Fruit fly (Drosophila melanogaster) whole organism, adult: Measurements from ENCODE around the gene Ns1.

Experiments used
- CG11617 ChIP-seq: fragments of 200-800 bp; sonication (Bioruptor generic); optimal IDR thresholded peaks from 2 replicates; lab custom pipeline; 2017; ENCODE audit warnings: mild to moderate bottlenecking, missing biosample characterization, missing genetic modification reagents, missing genetic modification characterization
- CG12768 ChIP-seq: fragments of 200-800 bp; sonication (Bioruptor generic); optimal IDR thresholded peaks from 2 replicates; lab custom pipeline; 2017; ENCODE audit warnings: missing biosample characterization, missing genetic modification characterization, mild to moderate bottlenecking, moderate library complexity, missing genetic modification reagents
- CG14711 ChIP-seq: fragments of 200-800 bp; sonication (Bioruptor generic); optimal IDR thresholded peaks from 2 replicates; lab custom pipeline; 2018; ENCODE audit warnings: missing biosample characterization, mild to moderate bottlenecking, missing genetic modification characterization, moderate library complexity
- CG1620 ChIP-seq: fragments of 200-800 bp; sonication (Bioruptor generic); optimal IDR thresholded peaks from 2 replicates; lab custom pipeline; 2016; ENCODE audit warnings: missing biosample characterization, missing genetic modification characterization
- CG33017 ChIP-seq: fragments of 200-800 bp; sonication (Bioruptor generic); optimal IDR thresholded peaks from 2 replicates; lab custom pipeline; 2018; ENCODE audit warnings: missing biosample characterization, mild to moderate bottlenecking, missing genetic modification characterization, moderate library complexity
- CG5204 ChIP-seq: fragments of 200-800 bp; sonication (Bioruptor generic); optimal IDR thresholded peaks from 2 replicates; lab custom pipeline; 2016; ENCODE audit warnings: missing biosample characterization, missing genetic modification characterization
- CG7045 ChIP-seq: fragments of 200-800 bp; sonication (Bioruptor generic); optimal IDR thresholded peaks from 2 replicates; lab custom pipeline; 2017; ENCODE audit warnings: missing biosample characterization, mild to moderate bottlenecking, missing genetic modification characterization
- CG7101 ChIP-seq: fragments of 200-800 bp; sonication (Bioruptor generic); optimal IDR thresholded peaks from 2 replicates; lab custom pipeline; 2018; ENCODE audit warnings: missing biosample characterization, mild to moderate bottlenecking, missing genetic modification characterization, moderate library complexity
- Clk ChIP-seq: fragments of 200-800 bp; sonication (Bioruptor generic); optimal IDR thresholded peaks from 2 replicates; lab custom pipeline; 2017; ENCODE audit warnings: missing biosample characterization, missing genetic modification characterization
- Crg-1 ChIP-seq: fragments of 200-800 bp; sonication (Bioruptor generic); optimal IDR thresholded peaks from 2 replicates; lab custom pipeline; 2016; ENCODE audit warnings: missing biosample characterization, missing genetic modification characterization
- Hr96 ChIP-seq: fragments of 200-800 bp; sonication (Bioruptor generic); optimal IDR thresholded peaks from 2 replicates; lab custom pipeline; 2016; ENCODE audit warnings: missing biosample characterization, missing genetic modification characterization
- Mnt ChIP-seq: fragments of 200-800 bp; sonication (Bioruptor generic); optimal IDR thresholded peaks from 2 replicates; lab custom pipeline; 2016; ENCODE audit warnings: missing biosample characterization, mild to moderate bottlenecking, missing genetic modification characterization
- bab1 ChIP-seq: fragments of 200-800 bp; sonication (Bioruptor generic); optimal IDR thresholded peaks from 3 replicates; lab custom pipeline; 2019; ENCODE audit warnings: missing biosample characterization, mild to moderate bottlenecking, missing genetic modification characterization, moderate library complexity
- cic ChIP-seq: fragments of 200-800 bp; sonication (Bioruptor generic); optimal IDR thresholded peaks from 2 replicates; lab custom pipeline; 2017; ENCODE audit warnings: missing biosample characterization, mild to moderate bottlenecking, missing genetic modification characterization, moderate library complexity
- cnc ChIP-seq, 2 experiments: fragments of >200 bp; optimal IDR thresholded peaks; 2 replicates each; lab custom pipeline; 2017
- kay ChIP-seq: fragments of 200-800 bp; sonication (Bioruptor generic); peaks from one replicate; lab custom pipeline; 2016; ENCODE audit warnings: missing biosample characterization, missing genetic modification characterization, borderline replicate concordance
- ovo ChIP-seq: fragments of 200-800 bp; sonication (Bioruptor generic); optimal IDR thresholded peaks from 2 replicates; lab custom pipeline; 2016; ENCODE audit warnings: missing biosample characterization, missing genetic modification characterization
- pad ChIP-seq: fragments of 200-800 bp; sonication (Bioruptor generic); optimal IDR thresholded peaks from 3 replicates; lab custom pipeline; 2017; ENCODE audit warnings: missing biosample characterization, missing genetic modification characterization, mild to moderate bottlenecking, moderate library complexity, missing genetic modification reagents
- tj ChIP-seq: fragments of 200-800 bp; sonication (Bioruptor generic); optimal IDR thresholded peaks from 3 replicates; lab custom pipeline; 2017; ENCODE audit warnings: missing biosample characterization, mild to moderate bottlenecking, missing genetic modification characterization, moderate library complexity
- toe ChIP-seq: fragments of 200-800 bp; sonication (Bioruptor generic); optimal IDR thresholded peaks from 2 replicates; lab custom pipeline; 2016; ENCODE audit warnings: missing biosample characterization, missing genetic modification characterization

Gene Ns1

dm6 chr3R:17052465-17053149 is 19.9 kb downstream of the Ns1 start:
- no peak for TF ChIP-seq CG11617 (GFP tag; lab: Kevin White, UChicago)
- no peak for TF ChIP-seq CG1620
- no peak for TF ChIP-seq cic
- TF ChIP-seq CG12768 = no peak
- TF ChIP-seq Mnt (GFP tag; lab: Kevin White, UChicago) = no peak
- TF ChIP-seq CG5204 = no peak
- TF ChIP-seq CG14711 (tag; lab: Kevin White, UChicago) = no peak

dm6 chr3R:17048867-17049266 is 23.6 kb downstream of the Ns1 start:
- TF ChIP-seq toe (no peak), CG1620 (no peak), pad (GFP tag; lab: Kevin White, UChicago) (no peak), bab1 (GFP tag; lab: Kevin White, UChicago) (no peak), CG11617 (GFP tag; lab: Kevin White, UChicago) (no peak), cic (no peak), kay (GFP tag; lab: Kevin White, UChicago) (no peak), CG14711 (tag; lab: Kevin White, UChicago) (no peak), tj (GFP tag; lab: Kevin White, UChicago) (no peak), ovo (GFP tag; lab: Kevin White, UChicago) (no peak)

DNA sequence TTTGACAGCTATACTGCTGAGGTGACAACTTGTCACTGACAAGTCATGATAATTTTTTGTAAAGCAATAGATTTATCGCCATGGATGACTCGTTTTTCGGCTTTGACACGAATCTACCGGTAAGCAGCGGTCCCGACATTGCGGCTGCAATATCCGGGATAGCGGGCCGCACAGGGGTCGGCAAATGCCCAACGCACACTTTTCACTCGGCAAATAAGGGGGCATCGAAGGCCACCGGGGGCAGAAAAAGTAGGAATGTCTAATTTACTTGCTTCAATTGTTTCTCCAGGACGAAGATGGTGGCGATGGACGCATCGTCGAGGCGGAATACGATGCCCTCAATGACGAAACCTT is 28.9 kb downstream of the Ns1 start:
- TF ChIP-seq CG7045 (GFP tag; lab: Kevin White, UChicago) = no peak
- TF ChIP-seq bab1 (GFP tag; lab: Kevin White, UChicago) = no peak
- no peak for TF ChIP-seq tj (GFP tag; lab: Kevin White, UChicago)
- TF ChIP-seq Crg-1 (GFP tag; lab: Kevin White, UChicago) = no peak
- TF ChIP-seq CG33017 (tag; lab: Kevin White, UChicago) = no peak
- no peak for TF ChIP-seq cnc (optimal IDR thresholded peaks at IDR 0.05; lab: Kevin White, UChicago)
- no peak for TF ChIP-seq Hr96 (GFP tag; lab: Kevin White, UChicago)

DNA sequence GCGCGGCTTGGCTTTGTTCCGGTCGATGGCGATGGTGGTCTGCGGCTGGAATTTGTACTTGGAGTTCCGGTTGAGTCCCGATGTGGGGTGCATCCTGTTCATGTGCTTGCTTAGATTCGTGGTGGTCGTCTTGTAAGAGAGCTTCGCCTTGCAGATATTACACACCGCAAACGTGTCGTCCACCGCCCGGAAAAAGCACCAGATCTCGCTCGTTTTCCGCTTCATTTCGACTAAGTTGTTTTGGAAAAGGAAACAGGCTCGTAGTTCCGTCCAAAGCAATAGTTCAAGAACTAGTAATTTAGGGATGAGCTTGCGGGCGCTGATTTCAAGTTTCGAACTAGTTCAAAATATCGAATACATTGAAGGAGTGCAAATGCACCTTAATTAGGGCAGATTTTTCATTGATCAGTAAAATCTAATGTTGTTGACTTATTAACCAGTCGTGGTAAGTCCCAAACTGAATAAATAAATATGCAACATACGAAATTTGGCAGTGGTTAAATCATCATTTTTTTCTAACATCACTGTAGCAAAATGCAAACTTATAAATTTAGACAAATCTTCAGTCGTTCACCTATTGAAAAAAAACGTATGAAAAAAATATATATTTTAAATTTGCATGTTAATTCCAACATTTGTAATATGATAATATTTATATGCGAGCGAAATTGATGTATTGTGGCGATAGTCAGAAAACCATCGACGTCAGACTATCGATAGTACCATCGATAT is 29.5 kb downstream of the Ns1 start, which contains the start of the genes bdwf and Patr-1:
Gene bdwf, minus strand, starts transcription at position 299 of the 732 bp plus-strand sequence.
Gene Patr-1, plus strand, starts transcription at position 727 of the 732 bp plus-strand sequence.
- TF ChIP-seq CG14711 (tag; lab: Kevin White, UChicago) (peak; percentile 2), kay (GFP tag; lab: Kevin White, UChicago) (peak; percentile 38), Mnt (GFP tag; lab: Kevin White, UChicago) (peak; percentile 17), Crg-1 (GFP tag; lab: Kevin White, UChicago) (peak; percentile 11), CG1620 (peak; percentile 41), CG11617 (GFP tag; lab: Kevin White, UChicago) (peak; percentile 38), pad (GFP tag; lab: Kevin White, UChicago) (peak; percentile 31), Clk (GFP tag; lab: Kevin White, UChicago) (no peak), tj (GFP tag; lab: Kevin White, UChicago) (peak; percentile 95), CG5204 (peak; percentile 50), toe (no peak)

DNA sequence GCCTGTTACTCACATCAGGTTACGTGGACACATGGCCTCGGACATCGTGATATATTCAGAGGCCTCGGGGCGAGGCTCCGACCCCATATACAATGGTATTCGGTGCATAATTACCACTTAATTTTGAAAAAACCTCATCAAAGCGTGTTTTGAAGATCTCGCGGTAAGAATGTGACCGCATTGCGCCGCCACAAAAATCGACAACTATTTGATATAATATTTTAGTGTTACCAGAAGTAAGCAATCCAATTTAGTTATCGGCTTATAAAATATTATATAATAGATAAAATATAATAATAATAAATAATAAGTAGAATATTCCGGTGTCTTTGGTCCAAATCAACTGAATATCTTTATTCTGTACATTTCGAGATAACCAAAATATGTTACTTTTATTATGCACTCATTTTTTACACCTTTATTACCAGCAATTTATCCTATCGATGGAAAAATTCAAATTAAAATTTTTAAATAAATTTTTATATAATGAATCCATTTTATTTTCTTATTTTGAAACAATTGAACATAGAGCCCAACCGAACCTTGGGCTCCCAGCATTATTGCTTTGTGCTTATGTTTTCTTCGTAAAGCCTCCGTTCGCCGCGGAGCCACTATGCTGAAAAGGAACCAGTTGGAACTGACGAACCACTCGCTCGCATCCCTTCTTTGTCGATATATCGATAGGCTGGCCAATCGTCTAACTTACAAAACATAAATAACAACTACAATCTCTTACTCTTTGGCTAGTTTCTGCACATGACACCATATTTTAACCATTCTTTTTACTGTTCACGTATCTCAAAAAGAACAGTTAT is 32.3 kb downstream of the Ns1 start, which contains the start of the genes CG18213 and Trm7-32:
Gene CG18213, minus strand, starts transcription at position 211 of the 815 bp plus-strand sequence.
Gene Trm7-32, plus strand, starts transcription at position 690 of the 815 bp plus-strand sequence.
- TF ChIP-seq pad (GFP tag; lab: Kevin White, UChicago) (no peak), Hr96 (GFP tag; lab: Kevin White, UChicago) (no peak), CG14711 (tag; lab: Kevin White, UChicago) (no peak), CG33017 (tag; lab: Kevin White, UChicago) (no peak), tj (GFP tag; lab: Kevin White, UChicago) (peak; percentile 2), bab1 (GFP tag; lab: Kevin White, UChicago) (peak; percentile 2), Clk (GFP tag; lab: Kevin White, UChicago) (no peak), ovo (GFP tag; lab: Kevin White, UChicago) (no peak), cic (no peak), cnc (optimal IDR thresholded peaks at IDR 0.05; lab: Kevin White, UChicago) (no peak), Mnt (GFP tag; lab: Kevin White, UChicago) (peak; percentile 48), CG11617 (GFP tag; lab: Kevin White, UChicago) (no peak), kay (GFP tag; lab: Kevin White, UChicago) (no peak), CG12768 (no peak), CG1620 (no peak), CG7101 (tag; lab: Kevin White, UChicago) (no peak), CG7045 (GFP tag; lab: Kevin White, UChicago) (no peak), CG5204 (no peak), toe (peak; percentile 19), Crg-1 (GFP tag; lab: Kevin White, UChicago) (no peak)
